Fruit fly (Drosophila melanogaster): ENCODE data around the gene kud.

kud gene

DNA sequence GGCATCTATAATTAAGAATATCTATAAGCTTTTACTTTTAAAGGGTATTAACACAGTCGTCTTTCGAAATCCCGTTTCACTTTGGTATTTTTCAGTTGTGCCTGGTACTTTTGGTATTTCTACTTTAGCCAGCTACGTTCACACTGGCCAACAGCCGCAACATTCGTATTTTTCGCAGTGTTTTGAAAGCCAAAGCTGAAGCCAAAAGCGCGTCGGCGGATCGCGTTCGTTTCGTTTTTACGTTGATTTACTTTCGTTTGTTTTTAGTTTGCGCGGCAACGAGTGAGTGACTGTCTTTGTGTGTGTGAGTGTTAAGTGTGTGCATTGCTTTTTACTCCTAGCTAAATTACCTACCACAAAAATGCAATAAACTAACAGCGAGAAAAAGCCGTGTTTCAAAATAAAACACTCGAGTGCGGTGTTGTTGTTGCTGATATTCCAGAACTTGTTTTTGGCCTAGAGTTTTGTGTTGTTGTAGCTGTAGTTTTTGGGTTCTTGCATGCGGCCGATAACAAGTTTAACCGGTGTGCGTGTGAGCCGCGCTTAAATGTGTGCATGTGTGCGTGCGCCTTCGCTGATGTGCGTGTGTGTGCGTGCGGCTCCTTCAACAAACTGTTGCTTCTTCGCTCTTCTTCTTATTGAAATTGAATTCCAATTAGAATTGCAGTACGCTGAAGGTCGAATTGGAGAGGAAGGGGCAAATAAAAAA lies 20.5 kb upstream of the kud start, which contains the start of gene Lmpt:
Gene Lmpt, plus strand, starts transcription at position 173 of the 709 bp plus-strand sequence.
- TF ChIP-seq CG13204 (GFP tag; optimal IDR thresholded peaks at IDR 0.05) = no peak
- TF ChIP-seq gl (tag; optimal IDR thresholded peaks at IDR 0.05) = no peak
- TF ChIP-seq CG12605 (GFP tag; IDR thresholded peaks at IDR 0.05) = peak; percentile 29; the same call in 1 of the 2 replicates
- no peak for TF ChIP-seq Ets98B (GFP tag; IDR thresholded peaks at IDR 0.05)
- peak; percentile 3 for TF ChIP-seq D1 (tag; optimal IDR thresholded peaks at IDR 0.05)
- TF ChIP-seq EcR (GFP tag; optimal IDR thresholded peaks at IDR 0.05) = peak; percentile 90
- no peak for TF ChIP-seq CG32121 (GFP tag; IDR thresholded peaks at IDR 0.05)

DNA sequence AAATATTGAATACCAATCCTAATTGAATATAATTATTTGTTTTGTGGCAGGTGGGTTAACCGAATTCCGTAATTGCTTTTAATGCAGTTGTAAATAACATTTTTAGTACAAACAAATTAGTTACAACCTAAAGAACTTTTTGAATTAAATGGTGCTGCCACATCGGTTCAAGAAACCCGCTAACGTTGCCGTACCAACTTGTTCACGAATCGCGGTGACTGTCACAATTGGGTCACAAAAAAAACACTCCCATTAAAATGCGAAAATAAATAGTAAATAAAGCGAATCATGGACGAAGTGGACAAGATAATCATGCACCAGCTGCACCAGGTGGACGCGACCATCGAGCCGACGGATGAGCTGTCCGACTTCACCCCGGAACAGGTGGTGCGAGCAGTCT lies 18.2 kb upstream of the kud start, which contains the start of gene CG9951:
Gene CG9951, plus strand, starts transcription at position 207 of the 400 bp plus-strand sequence.
- no peak for TF ChIP-seq EcR (GFP tag; optimal IDR thresholded peaks at IDR 0.05)
- no peak for TF ChIP-seq CG13204 (GFP tag; optimal IDR thresholded peaks at IDR 0.05)
- TF ChIP-seq Pif1A (GFP tag; optimal IDR thresholded peaks at IDR 0.05) = no peak
- TF ChIP-seq Pif1B (GFP tag; optimal IDR thresholded peaks at IDR 0.05) = no peak
- no peak for TF ChIP-seq CG12605 (GFP tag; IDR thresholded peaks at IDR 0.05)
- no peak for TF ChIP-seq CG4496 (GFP tag; IDR thresholded peaks at IDR 0.05)
- TF ChIP-seq CG8159 (tag; optimal IDR thresholded peaks at IDR 0.05) = no peak
- no peak for TF ChIP-seq D1 (tag; optimal IDR thresholded peaks at IDR 0.05)
- TF ChIP-seq CG9948 (tag; optimal IDR thresholded peaks at IDR 0.05) = no peak
- TF ChIP-seq CG8301 (tag; optimal IDR thresholded peaks at IDR 0.05) = no peak
- no peak for TF ChIP-seq CG15710 (tag; optimal IDR thresholded peaks at IDR 0.05)
- no peak for TF ChIP-seq CG17806 (tag; optimal IDR thresholded peaks at IDR 0.05)
- TF ChIP-seq rn (GFP tag; IDR thresholded peaks at IDR 0.05) = no peak
- no peak for TF ChIP-seq Snoo (tag; optimal IDR thresholded peaks at IDR 0.05)
- no peak for TF ChIP-seq CG32121 (GFP tag; IDR thresholded peaks at IDR 0.05)
- TF ChIP-seq CG10348 (GFP tag; IDR thresholded peaks at IDR 0.05) = no peak
- TF ChIP-seq CG14655 (GFP tag; optimal IDR thresholded peaks at IDR 0.05) = no peak
- no peak for TF ChIP-seq gl (tag; optimal IDR thresholded peaks at IDR 0.05)

DNA sequence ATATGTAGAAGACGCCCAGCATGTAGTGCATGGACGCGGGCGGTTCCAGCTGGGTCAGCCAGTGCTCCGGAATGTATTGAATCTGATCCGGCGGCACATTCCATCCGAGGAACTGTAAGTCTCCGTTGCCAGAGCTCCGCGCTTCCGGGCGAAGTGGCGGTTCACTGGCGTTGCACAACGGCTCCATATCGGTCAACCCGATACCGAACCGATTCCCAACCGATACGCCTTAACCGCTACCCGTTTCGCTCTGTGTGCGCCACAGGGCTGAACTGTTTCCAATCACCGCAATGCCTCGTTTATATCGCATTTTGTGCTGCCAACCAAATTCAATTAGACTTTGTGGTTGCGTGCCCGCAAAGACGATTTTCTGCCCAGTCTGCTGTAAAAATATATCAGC lies 17.5 kb upstream of the kud start, which contains the start of gene Rh4:
Gene Rh4, minus strand, starts transcription at position 234 of the 400 bp plus-strand sequence.
- no peak for TF ChIP-seq CG32121 (GFP tag; IDR thresholded peaks at IDR 0.05)
- no peak for TF ChIP-seq gl (tag; optimal IDR thresholded peaks at IDR 0.05)
- TF ChIP-seq CG8301 (tag; optimal IDR thresholded peaks at IDR 0.05) = no peak
- no peak for TF ChIP-seq CG10348 (GFP tag; IDR thresholded peaks at IDR 0.05)
- TF ChIP-seq EcR (GFP tag; optimal IDR thresholded peaks at IDR 0.05) = no peak
- no peak for TF ChIP-seq CG17806 (tag; optimal IDR thresholded peaks at IDR 0.05)
- TF ChIP-seq Pif1B (GFP tag; optimal IDR thresholded peaks at IDR 0.05) = no peak
- TF ChIP-seq rn (GFP tag; IDR thresholded peaks at IDR 0.05) = no peak
- TF ChIP-seq CG34367 (tag; optimal IDR thresholded peaks at IDR 0.05) = no peak
- TF ChIP-seq CG8159 (tag; optimal IDR thresholded peaks at IDR 0.05) = no peak
- TF ChIP-seq CG12605 (GFP tag; IDR thresholded peaks at IDR 0.05) = no peak

DNA sequence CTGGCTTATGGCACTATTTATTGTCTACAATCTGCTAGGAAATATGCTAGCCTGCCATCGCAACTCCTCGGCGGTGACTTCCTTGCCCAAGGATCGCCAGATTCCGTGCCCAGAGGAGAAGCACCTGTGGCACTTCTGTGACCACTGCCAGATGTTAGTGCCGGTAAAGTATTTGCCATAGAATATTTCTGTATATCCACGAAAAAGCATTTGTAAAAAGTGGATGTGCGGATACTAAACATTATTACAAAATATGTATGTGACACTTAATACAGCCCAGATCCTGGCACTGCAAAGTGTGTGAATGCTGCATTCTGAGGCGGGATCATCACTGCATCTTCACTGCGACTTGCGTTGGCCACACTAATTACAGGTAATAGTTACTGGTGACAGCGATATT lies 16.1 kb upstream of the kud start:
- TF ChIP-seq D1 (tag; optimal IDR thresholded peaks at IDR 0.05) (no peak), gl (tag; optimal IDR thresholded peaks at IDR 0.05) (no peak), rn (GFP tag; IDR thresholded peaks at IDR 0.05) (no peak), CG8159 (tag; optimal IDR thresholded peaks at IDR 0.05) (no peak), CG34367 (tag; optimal IDR thresholded peaks at IDR 0.05) (no peak), Pif1B (GFP tag; optimal IDR thresholded peaks at IDR 0.05) (no peak), CG12605 (GFP tag; IDR thresholded peaks at IDR 0.05) (no peak), CG8301 (tag; optimal IDR thresholded peaks at IDR 0.05) (no peak), CG13204 (GFP tag; optimal IDR thresholded peaks at IDR 0.05) (no peak), CG17806 (tag; optimal IDR thresholded peaks at IDR 0.05) (no peak), Ets98B (GFP tag; IDR thresholded peaks at IDR 0.05) (no peak), CG10348 (GFP tag; IDR thresholded peaks at IDR 0.05) (no peak)

DNA sequence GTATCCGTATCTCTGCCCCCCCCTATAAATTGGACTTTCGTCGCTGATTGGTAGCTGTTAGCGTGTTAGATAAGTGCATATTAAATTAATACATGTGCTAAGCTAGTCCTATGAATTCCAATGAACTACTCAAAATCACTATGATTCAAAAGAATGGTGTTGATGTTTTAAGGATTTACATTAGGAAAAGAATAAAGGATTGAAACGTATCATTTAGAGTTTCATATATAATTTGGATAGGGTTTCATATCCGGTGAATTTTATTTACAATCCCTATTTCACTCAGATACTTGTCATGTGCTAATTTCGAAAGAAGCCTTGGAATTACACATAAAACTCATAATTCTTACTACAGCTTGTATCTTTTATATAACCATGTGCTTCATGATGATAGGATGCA lies 15.5 kb upstream of the kud start, which contains the start of gene CG13029:
Gene CG13029, plus strand, starts transcription at position 301 of the 400 bp plus-strand sequence.
- TF ChIP-seq fd96Ca (GFP tag; IDR thresholded peaks at IDR 0.05) = no peak
- TF ChIP-seq Pif1B (GFP tag; optimal IDR thresholded peaks at IDR 0.05) = no peak
- TF ChIP-seq CG14655 (GFP tag; optimal IDR thresholded peaks at IDR 0.05) = no peak
- TF ChIP-seq CG32121 (GFP tag; IDR thresholded peaks at IDR 0.05) = no peak
- no peak for TF ChIP-seq CG15710 (tag; optimal IDR thresholded peaks at IDR 0.05)
- no peak for TF ChIP-seq rn (GFP tag; IDR thresholded peaks at IDR 0.05)
- no peak for TF ChIP-seq CG34367 (tag; optimal IDR thresholded peaks at IDR 0.05)
- no peak for TF ChIP-seq CG13204 (GFP tag; optimal IDR thresholded peaks at IDR 0.05)
- no peak for TF ChIP-seq EcR (GFP tag; optimal IDR thresholded peaks at IDR 0.05)
- no peak for TF ChIP-seq CG17806 (tag; optimal IDR thresholded peaks at IDR 0.05)
- no peak for TF ChIP-seq CG8301 (tag; optimal IDR thresholded peaks at IDR 0.05)
- no peak for TF ChIP-seq CG12605 (GFP tag; IDR thresholded peaks at IDR 0.05)
- TF ChIP-seq gl (tag; optimal IDR thresholded peaks at IDR 0.05) = no peak
- TF ChIP-seq Snoo (tag; optimal IDR thresholded peaks at IDR 0.05) = no peak
- no peak for TF ChIP-seq CG10348 (GFP tag; IDR thresholded peaks at IDR 0.05)
- TF ChIP-seq CG4496 (GFP tag; IDR thresholded peaks at IDR 0.05) = no peak
- TF ChIP-seq CG9948 (tag; optimal IDR thresholded peaks at IDR 0.05) = no peak
- no peak for TF ChIP-seq D1 (tag; optimal IDR thresholded peaks at IDR 0.05)
- TF ChIP-seq Pif1A (GFP tag; optimal IDR thresholded peaks at IDR 0.05) = no peak

DNA sequence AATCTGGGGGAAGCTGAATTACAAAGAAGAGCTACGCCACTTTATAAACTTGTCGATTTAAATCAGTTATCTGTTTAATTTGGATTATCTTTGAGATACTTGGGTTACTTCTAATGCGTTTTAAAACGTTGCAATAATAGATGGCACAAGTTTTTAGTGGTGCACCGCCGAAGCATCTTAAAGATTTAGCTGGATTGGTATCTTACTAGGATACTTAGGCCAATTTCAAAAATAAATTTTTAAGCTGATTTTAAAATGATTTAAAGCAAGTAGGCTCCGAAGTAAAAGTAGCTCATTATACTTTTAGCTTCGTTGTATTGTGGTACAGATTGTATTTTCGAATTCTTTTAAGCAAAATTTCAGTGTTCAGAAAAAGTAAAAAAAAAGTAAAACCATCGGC lies 14.0 kb upstream of the kud start, which contains the start of gene sinah:
Gene sinah, plus strand, starts transcription at position 301 of the 400 bp plus-strand sequence.
- TF ChIP-seq CG34367 (tag; optimal IDR thresholded peaks at IDR 0.05) (no peak), CG14655 (GFP tag; optimal IDR thresholded peaks at IDR 0.05) (no peak), Snoo (tag; optimal IDR thresholded peaks at IDR 0.05) (no peak), CG9948 (tag; optimal IDR thresholded peaks at IDR 0.05) (no peak), Pif1A (GFP tag; optimal IDR thresholded peaks at IDR 0.05) (no peak), CG8159 (tag; optimal IDR thresholded peaks at IDR 0.05) (no peak), D1 (tag; optimal IDR thresholded peaks at IDR 0.05) (no peak)

Measured in whole organism, pupa.